Worm (Caenorhabditis elegans) whole organism, L3 larva: ENCODE results near the gene nhr-271.

Experiments
- R02D3.7 ChIP-seq: fragments of 150-350 bp; optimal IDR thresholded peaks from 2 replicates; lab custom pipeline; 2014; ENCODE audit warnings: missing biosample characterization, missing genetic modification characterization
- ZK546.5 ChIP-seq: sonication (generic microtip); optimal IDR thresholded peaks from 2 replicates; lab custom pipeline; 2017; ENCODE audit warnings: missing biosample characterization, missing genetic modification characterization
- jun-1 ChIP-seq: fragments of 150-350 bp; optimal IDR thresholded peaks from 2 replicates; lab custom pipeline; 2014; ENCODE audit warnings: missing biosample characterization, missing genetic modification reagents, missing genetic modification characterization
- nfya-1 ChIP-seq: sonication (generic microtip); optimal IDR thresholded peaks from 2 replicates; lab custom pipeline; 2017; ENCODE audit warnings: missing genetic modification characterization, mild to moderate bottlenecking, missing compliant biosample characterization, antibody characterized with exemption, moderate library complexity; ENCODE audit not compliant: insufficient read depth
- tbx-2 ChIP-seq: sonication (generic microtip); optimal IDR thresholded peaks from 2 replicates; lab custom pipeline; 2016; ENCODE audit warnings: mild to moderate bottlenecking, missing genetic modification characterization, missing compliant biosample characterization
- ztf-4 ChIP-seq: fragments of 150-350 bp; optimal IDR thresholded peaks from 2 replicates; lab custom pipeline; 2014; ENCODE audit warnings: missing biosample characterization, missing genetic modification characterization

DNA sequence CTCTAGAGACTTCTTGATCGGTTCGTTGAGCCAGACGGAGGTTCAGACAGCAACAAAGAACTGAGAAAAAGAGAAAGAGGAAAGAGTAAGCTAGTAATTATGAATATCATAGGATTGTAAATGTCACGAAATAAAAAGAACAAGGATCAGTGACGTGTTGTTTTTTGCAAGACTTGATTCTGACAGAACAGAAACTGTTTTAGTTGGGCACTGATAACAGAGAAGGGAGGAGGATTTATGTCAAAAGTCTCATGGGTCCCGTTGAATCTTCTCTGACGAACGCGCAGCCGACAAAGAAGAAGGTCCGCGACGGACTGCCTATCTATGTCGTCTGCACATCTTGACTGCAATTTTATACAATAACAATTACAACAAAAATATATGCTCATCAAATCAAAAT is 20.3 kb upstream of the nhr-271 start, which contains the start of gene T03E6.9:
- TF ChIP-seq jun-1 (tag; lab: Kevin White, UChicago) (no peak), nfya-1 (tag; lab: Kevin White, UChicago) (no peak), tbx-2 (tag; lab: Kevin White, UChicago) (no peak), ZK546.5 (no peak), R02D3.7 (tag; lab: Kevin White, UChicago) (no peak), ztf-4 (no peak)
